Fruit fly (Drosophila melanogaster) whole organism, embryonic: ENCODE data around the gene CG13605.

Source experiments
- Bdp1 ChIP-seq: fragments of 200-800 bp; sonication (Bioruptor generic); optimal IDR thresholded peaks from 3 replicates; lab custom pipeline; 2016; ENCODE audit warnings: missing biosample characterization, missing genetic modification characterization
- Bteb2 ChIP-seq: fragments of 200-800 bp; sonication (Bioruptor generic); optimal IDR thresholded peaks from 2 replicates; lab custom pipeline; 2016; ENCODE audit warnings: missing biosample characterization, missing genetic modification characterization
- CG11398 ChIP-seq: fragments of 200-800 bp; sonication (Bioruptor generic); optimal IDR thresholded peaks from 2 replicates; lab custom pipeline; 2016; ENCODE audit warnings: missing biosample characterization, missing genetic modification characterization
- CG11723 ChIP-seq: fragments of 200-800 bp; sonication (Bioruptor generic); optimal IDR thresholded peaks from 2 replicates; lab custom pipeline; 2017; ENCODE audit warnings: missing biosample characterization, mild to moderate bottlenecking, missing genetic modification characterization
- CG12155 ChIP-seq: fragments of 200-800 bp; sonication (Bioruptor generic); optimal IDR thresholded peaks from 3 replicates; lab custom pipeline; 2016; ENCODE audit warnings: missing biosample characterization, missing genetic modification characterization
- CG17186 ChIP-seq: fragments of 200-800 bp; sonication (Bioruptor generic); optimal IDR thresholded peaks from 3 replicates; lab custom pipeline; 2017; ENCODE audit warnings: missing biosample characterization, missing genetic modification reagents, missing genetic modification characterization
- CG17612 ChIP-seq: fragments of 200-800 bp; sonication (Bioruptor generic); IDR thresholded peaks from 2 replicates; pipeline ENCODE4 v1.3.6; 2022; ENCODE audit warnings: missing biosample characterization, missing genetic modification characterization
- CG1792 ChIP-seq: fragments of 200-800 bp; sonication (Bioruptor generic); optimal IDR thresholded peaks from 2 replicates; lab custom pipeline; 2016; ENCODE audit warnings: missing biosample characterization, missing genetic modification characterization
- CG2678 ChIP-seq: fragments of 200-800 bp; sonication (Bioruptor generic); optimal IDR thresholded peaks from 3 replicates; lab custom pipeline; 2019; ENCODE audit warnings: missing biosample characterization, mild to moderate bottlenecking, missing genetic modification characterization, moderate library complexity
- CG31365 ChIP-seq: fragments of 200-800 bp; sonication (Bioruptor generic); optimal IDR thresholded peaks from 2 replicates; lab custom pipeline; 2018; ENCODE audit warnings: missing biosample characterization, mild to moderate bottlenecking, missing genetic modification characterization
- CG32532 ChIP-seq: fragments of 200-800 bp; sonication (Bioruptor generic); IDR thresholded peaks from 2 replicates; pipeline ENCODE4 v1.3.6; 2022; ENCODE audit warnings: missing biosample characterization, missing genetic modification characterization
- CG3407 ChIP-seq: fragments of 200-800 bp; sonication (Bioruptor generic); optimal IDR thresholded peaks from 2 replicates; lab custom pipeline; 2018; ENCODE audit warnings: missing biosample characterization, mild to moderate bottlenecking, missing genetic modification characterization
- CG3995 ChIP-seq: fragments of 200-800 bp; sonication (Bioruptor generic); optimal IDR thresholded peaks from 3 replicates; lab custom pipeline; 2016; ENCODE audit warnings: missing biosample characterization, missing genetic modification characterization
- CG4730 ChIP-seq: fragments of 200-800 bp; sonication (Bioruptor generic); IDR thresholded peaks from 2 replicates; pipeline ENCODE4 v1.3.6; 2022; ENCODE audit warnings: missing biosample characterization, missing genetic modification characterization
- CG6813 ChIP-seq: fragments of 200-800 bp; sonication (Bioruptor generic); optimal IDR thresholded peaks from 2 replicates; lab custom pipeline; 2017; ENCODE audit warnings: missing biosample characterization, missing genetic modification characterization, mild to moderate bottlenecking, moderate library complexity, missing genetic modification reagents
- CG8944 ChIP-seq: fragments of 200-800 bp; sonication (Bioruptor generic); optimal IDR thresholded peaks from 3 replicates; lab custom pipeline; 2016; ENCODE audit warnings: missing biosample characterization, missing genetic modification characterization
- Camta ChIP-seq: fragments of 200-800 bp; sonication (Bioruptor generic); optimal IDR thresholded peaks from 2 replicates; lab custom pipeline; 2016; ENCODE audit warnings: missing biosample characterization, missing genetic modification characterization
- CrebB ChIP-seq: fragments of 200-800 bp; sonication (Bioruptor generic); optimal IDR thresholded peaks from 3 replicates; lab custom pipeline; 2018; ENCODE audit warnings: missing biosample characterization, mild to moderate bottlenecking, missing genetic modification characterization
- Dbx ChIP-seq: fragments of 200-800 bp; sonication (Bioruptor generic); IDR thresholded peaks from 3 replicates; pipeline ENCODE4 v1.3.6; 2022; ENCODE audit warnings: missing biosample characterization, missing genetic modification characterization
- Dip3 ChIP-seq: fragments of 200-800 bp; sonication (Bioruptor generic); optimal IDR thresholded peaks from 3 replicates; lab custom pipeline; 2016; ENCODE audit warnings: missing biosample characterization, missing genetic modification characterization
- H15 ChIP-seq: fragments of 200-800 bp; sonication (Bioruptor generic); IDR thresholded peaks from 3 replicates; pipeline ENCODE4 v1.3.6; 2022; ENCODE audit warnings: missing biosample characterization, missing genetic modification characterization
- HmgD ChIP-seq: fragments of 200-800 bp; sonication (Bioruptor generic); optimal IDR thresholded peaks from 3 replicates; lab custom pipeline; 2016; ENCODE audit warnings: missing biosample characterization, missing genetic modification characterization
- Med ChIP-seq: fragments of 200-800 bp; sonication (Bioruptor generic); peaks from one replicate; lab custom pipeline; 2016; ENCODE audit warnings: missing biosample characterization, missing genetic modification characterization, mild to moderate bottlenecking, inconsistent platforms, moderate library complexity
- Myb ChIP-seq: fragments of 200-800 bp; sonication (Bioruptor generic); optimal IDR thresholded peaks from 2 replicates; lab custom pipeline; 2016; ENCODE audit warnings: missing biosample characterization, missing genetic modification characterization
- Ptx1 ChIP-seq: fragments of 200-800 bp; sonication (Bioruptor generic); IDR thresholded peaks from 2 replicates; pipeline ENCODE4 v1.3.6; 2022; ENCODE audit warnings: missing biosample characterization, missing genetic modification characterization
- Scr ChIP-seq: fragments of 200-800 bp; sonication (Bioruptor generic); IDR thresholded peaks from 2 replicates; pipeline ENCODE4 v1.3.6; 2022; ENCODE audit warnings: missing biosample characterization, missing genetic modification characterization; ENCODE audit not compliant: partially characterized antibody
- Side ChIP-seq: fragments of 200-800 bp; sonication (Bioruptor generic); optimal IDR thresholded peaks from 2 replicates; lab custom pipeline; 2016; ENCODE audit warnings: missing biosample characterization, missing genetic modification characterization
- br ChIP-seq: fragments of >200 bp; optimal IDR thresholded peaks from 2 replicates; lab custom pipeline; 2017
- cas ChIP-seq: fragments of 200-800 bp; sonication (Bioruptor generic); IDR thresholded peaks from 2 replicates; pipeline ENCODE4 v1.3.6; 2022; ENCODE audit warnings: missing biosample characterization, missing genetic modification characterization
- croc ChIP-seq: fragments of 200-800 bp; sonication (Bioruptor generic); conservative IDR thresholded peaks from 3 replicates; pipeline ENCODE4 v1.3.6; 2022; ENCODE audit warnings: missing biosample characterization, missing genetic modification characterization
- crp ChIP-seq, 2 experiments: fragments of 200-800 bp; sonication (Bioruptor generic); optimal IDR thresholded peaks; 2 replicates in 1 of 2; 3 replicates in 1 of 2; lab custom pipeline; 2017; ENCODE audit warnings: missing biosample characterization in 2 of 2, missing genetic modification characterization in 2 of 2, mild to moderate bottlenecking in 1 of 2, moderate library complexity in 1 of 2
- dm ChIP-seq: fragments of 200-800 bp; sonication (Bioruptor generic); optimal IDR thresholded peaks from 3 replicates; lab custom pipeline; 2016; ENCODE audit warnings: missing biosample characterization, missing genetic modification characterization
- exex ChIP-seq: fragments of 200-800 bp; sonication (Bioruptor generic); optimal IDR thresholded peaks from 4 replicates; lab custom pipeline; 2018; ENCODE audit warnings: missing biosample characterization, mild to moderate bottlenecking, missing genetic modification characterization, moderate library complexity
- ham ChIP-seq: fragments of 200-800 bp; sonication (Bioruptor generic); IDR thresholded peaks from 2 replicates; pipeline ENCODE4 v1.3.6; 2022; ENCODE audit warnings: missing biosample characterization, missing genetic modification characterization
- inv ChIP-seq: fragments of 200-800 bp; sonication (Bioruptor generic); IDR thresholded peaks from 2 replicates; pipeline ENCODE4 v1.3.6; 2022; ENCODE audit warnings: missing biosample characterization, missing genetic modification characterization; ENCODE audit not compliant: partially characterized antibody
- lilli ChIP-seq: fragments of 200-800 bp; sonication (Bioruptor generic); optimal IDR thresholded peaks from 3 replicates; lab custom pipeline; 2016; ENCODE audit warnings: missing biosample characterization, missing genetic modification characterization
- luna ChIP-seq: fragments of 200-800 bp; sonication (Bioruptor generic); optimal IDR thresholded peaks from 2 replicates; lab custom pipeline; 2016; ENCODE audit warnings: missing biosample characterization, missing genetic modification characterization
- mirr ChIP-seq: fragments of 200-800 bp; sonication (Bioruptor generic); optimal IDR thresholded peaks from 3 replicates; lab custom pipeline; 2018; ENCODE audit warnings: missing biosample characterization, mild to moderate bottlenecking, missing genetic modification characterization
- nau ChIP-seq: fragments of 200-800 bp; sonication (Bioruptor generic); optimal IDR thresholded peaks from 3 replicates; lab custom pipeline; 2017; ENCODE audit warnings: missing biosample characterization, mild to moderate bottlenecking, missing genetic modification characterization, missing genetic modification reagents
- nerfin-2 ChIP-seq: fragments of 200-800 bp; sonication (Bioruptor generic); IDR thresholded peaks from 2 replicates; pipeline ENCODE4 v1.3.6; 2022; ENCODE audit warnings: missing biosample characterization, missing genetic modification characterization; ENCODE audit not compliant: partially characterized antibody
- nom ChIP-seq: fragments of 200-800 bp; sonication (Bioruptor generic); optimal IDR thresholded peaks from 2 replicates; lab custom pipeline; 2017; ENCODE audit warnings: missing biosample characterization, missing genetic modification characterization, mild to moderate bottlenecking, moderate library complexity, missing genetic modification reagents
- org-1 ChIP-seq: fragments of 200-800 bp; sonication (Bioruptor generic); optimal IDR thresholded peaks from 2 replicates; lab custom pipeline; 2017; ENCODE audit warnings: missing biosample characterization, missing genetic modification characterization
- phol ChIP-seq: fragments of 200-800 bp; sonication (Bioruptor generic); optimal IDR thresholded peaks from 3 replicates; lab custom pipeline; 2018; ENCODE audit warnings: missing biosample characterization, mild to moderate bottlenecking, missing genetic modification characterization, moderate library complexity
- ranshi ChIP-seq: fragments of 200-800 bp; sonication (Bioruptor generic); IDR thresholded peaks from 2 replicates; pipeline ENCODE4 v1.3.6; 2022; ENCODE audit warnings: missing biosample characterization, missing genetic modification characterization
- so ChIP-seq: fragments of 200-800 bp; sonication (Bioruptor generic); IDR thresholded peaks from 3 replicates; pipeline ENCODE4 v1.3.6; 2022; ENCODE audit warnings: missing biosample characterization, missing genetic modification characterization
- sug ChIP-seq: fragments of 200-800 bp; optimal IDR thresholded peaks from 2 replicates; lab custom pipeline; 2019; ENCODE audit warnings: missing biosample characterization, mild to moderate bottlenecking, missing genetic modification characterization, moderate library complexity
- tin ChIP-seq: fragments of 200-800 bp; sonication (Bioruptor generic); optimal IDR thresholded peaks from 3 replicates; lab custom pipeline; 2016; ENCODE audit warnings: missing biosample characterization, missing genetic modification characterization
- vfl ChIP-seq: fragments of 200-800 bp; sonication (Bioruptor generic); optimal IDR thresholded peaks from 2 replicates; lab custom pipeline; 2016; ENCODE audit warnings: missing biosample characterization, missing genetic modification characterization
- vnd ChIP-seq: fragments of 200-800 bp; sonication (Bioruptor generic); IDR thresholded peaks from 3 replicates; pipeline ENCODE4 v1.3.6; 2022; ENCODE audit warnings: missing biosample characterization, missing genetic modification characterization; ENCODE audit not compliant: partially characterized antibody
- zf30C ChIP-seq: fragments of 200-800 bp; sonication (Bioruptor generic); optimal IDR thresholded peaks from 3 replicates; lab custom pipeline; 2018; ENCODE audit warnings: missing biosample characterization, mild to moderate bottlenecking, missing genetic modification characterization
- zfh2 ChIP-seq: fragments of 200-800 bp; sonication (Bioruptor generic); optimal IDR thresholded peaks from 2 replicates; lab custom pipeline; 2016; ENCODE audit warnings: missing biosample characterization, missing genetic modification characterization

Gene CG13605

dm6 chr3R:24116180-24116579, 4.0 kb upstream of the CG13605 start, which contains the start of gene CG13607:
CG13607 (minus strand) TSS chr3R:24116322.
- no peak for TF ChIP-seq CG3407
- peak; percentile 33 for TF ChIP-seq sug (tag; lab: Kevin White, UChicago)
- TF ChIP-seq HmgD (GFP tag; lab: Kevin White, UChicago), result no peak
- no peak for TF ChIP-seq Dip3 (GFP tag; lab: Kevin White, UChicago)
- no peak for TF ChIP-seq vnd
- peak; percentile 93 for TF ChIP-seq exex (tag; lab: Kevin White, UChicago)
- TF ChIP-seq mirr (GFP tag; lab: Kevin White, UChicago), result peak; percentile 33
- no peak for TF ChIP-seq Scr (GFP tag; lab: Robert Waterston, UW)
- TF ChIP-seq CG31365 (tag; lab: Kevin White, UChicago), result no peak
- TF ChIP-seq zf30C, result no peak
- no peak for TF ChIP-seq br (lab: Kevin White, UChicago)
- no peak for TF ChIP-seq Myb (GFP tag; lab: Kevin White, UChicago)
- no peak for TF ChIP-seq crp (GFP tag; optimal IDR thresholded peaks at IDR 0.05; lab: Kevin White, UChicago)
- no peak for TF ChIP-seq Ptx1 (GFP tag; lab: Robert Waterston, UW)
- no peak for TF ChIP-seq CG1792 (GFP tag; lab: Kevin White, UChicago)
- peak; percentile 20 for TF ChIP-seq Med (GFP tag; lab: Kevin White, UChicago)
- TF ChIP-seq CG2678 (tag; lab: Kevin White, UChicago), result no peak
- TF ChIP-seq ranshi (GFP tag; lab: Robert Waterston, UW), result no peak
- peak; percentile 21 for TF ChIP-seq nom (GFP tag; lab: Kevin White, UChicago)
- no peak for TF ChIP-seq zfh2 (GFP tag; lab: Kevin White, UChicago)

DNA sequence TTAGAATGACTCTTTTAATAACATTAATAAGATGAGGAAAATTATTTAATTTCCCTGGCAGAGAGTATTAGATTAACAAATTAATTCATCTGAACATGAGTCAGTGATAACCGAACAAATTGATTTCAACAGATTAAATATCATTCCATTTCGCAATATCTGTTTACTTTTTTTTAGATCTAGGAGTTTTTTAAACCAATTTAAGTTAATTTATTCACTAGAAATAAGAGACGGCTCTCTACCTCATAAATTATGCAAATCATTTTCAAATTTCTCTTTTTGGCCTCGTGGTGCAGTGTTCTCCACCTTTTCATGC, 839 bp upstream of the CG13605 start, which contains the start of gene Root:
Gene Root (plus strand): TSS at position 217 of the 316 bp plus-strand sequence.
- TF ChIP-seq Dbx (no peak), cas (GFP tag; lab: Robert Waterston, UW) (no peak), CG31365 (tag; lab: Kevin White, UChicago) (no peak), CG8944 (GFP tag; lab: Kevin White, UChicago) (no peak), phol (tag; lab: Kevin White, UChicago) (no peak), Bdp1 (GFP tag; lab: Kevin White, UChicago) (no peak), CG17612 (GFP tag; lab: Robert Waterston, UW) (no peak), org-1 (GFP tag; lab: Kevin White, UChicago) (no peak), dm (GFP tag; lab: Kevin White, UChicago) (no peak), CG12155 (GFP tag; lab: Kevin White, UChicago) (no peak), H15 (GFP tag; lab: Robert Waterston, UW) (no peak), vfl (no peak), luna (GFP tag; lab: Kevin White, UChicago) (no peak), nau (no peak), CG32532 (GFP tag; lab: Robert Waterston, UW) (no peak), lilli (GFP tag; lab: Kevin White, UChicago) (no peak), ham (GFP tag; lab: Robert Waterston, UW) (no peak)
- TF ChIP-seq, all 482 proteins: peak for 0

DNA sequence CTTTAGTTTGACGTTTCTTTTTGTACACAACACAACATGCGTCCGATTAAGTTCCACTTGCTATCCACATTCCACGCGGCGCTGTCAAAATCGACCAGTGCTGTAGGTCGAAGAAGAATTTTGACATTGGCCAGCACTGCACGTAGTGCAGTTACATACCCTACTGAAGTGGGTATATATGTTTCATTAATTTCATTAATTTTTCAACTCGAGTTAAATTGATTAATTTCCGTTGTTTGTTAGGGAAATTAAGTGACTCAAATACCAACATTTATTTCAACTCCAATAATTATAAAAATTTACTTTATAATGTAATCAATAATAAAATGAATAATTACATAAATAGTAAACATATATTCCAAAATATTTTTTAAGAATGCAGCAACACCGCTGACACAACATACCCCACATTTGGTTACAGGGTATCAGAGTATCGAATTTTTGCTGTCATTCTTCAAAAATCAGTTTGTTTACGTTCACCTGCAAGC, 3.2 kb downstream of the CG13605 start, which contains the start of the genes eIF4EHP and CG18428:
Gene eIF4EHP (minus strand): TSS at position 59 of the 488 bp plus-strand sequence.
Gene CG18428 (plus strand): TSS at position 435 of the 488 bp plus-strand sequence.
- TF ChIP-seq so (GFP tag; lab: Robert Waterston, UW), result no peak
- peak; percentile 74 for TF ChIP-seq CG3995
- peak; percentile 89 for TF ChIP-seq Camta
- TF ChIP-seq nerfin-2 (GFP tag; lab: Robert Waterston, UW), result no peak
- TF ChIP-seq croc (GFP tag; lab: Robert Waterston, UW), result peak; percentile 99
- no peak for TF ChIP-seq CG4730
- TF ChIP-seq tin (GFP tag; lab: Kevin White, UChicago), result peak; percentile 98
- TF ChIP-seq Bteb2, result peak; percentile 90
- TF ChIP-seq Side (GFP tag; lab: Kevin White, UChicago), result peak; percentile 68
- TF ChIP-seq CrebB, result peak; percentile 99
- TF ChIP-seq CG6813 (GFP tag; lab: Kevin White, UChicago), result peak; percentile 99
- TF ChIP-seq CG11723 (GFP tag; lab: Kevin White, UChicago), result peak; percentile 99
- TF ChIP-seq CG17186 (GFP tag; lab: Kevin White, UChicago), result peak; percentile 90
- no peak for TF ChIP-seq inv
- peak; percentile 79 for TF ChIP-seq CG11398 (GFP tag; lab: Kevin White, UChicago)
